Fruit fly (Drosophila melanogaster) S2 (cell line): ENCODE results near the gene CG7329.

Experiments
- CG8478 ChIP-seq: fragments of >200 bp; optimal IDR thresholded peaks from 2 replicates; lab custom pipeline; 2018
- CTCF ChIP-seq, 2 experiments: fragments of >200 bp; optimal IDR thresholded peaks; 2 replicates each; lab custom pipeline; 2018

Gene CG7329

dm6 chr2L:10638371-10638770 is at the start of gene CG7329:
TSS of gene CG7329 (minus strand) at chr2L:10638471.
- TF ChIP-seq CG8478 (lab: Kevin White, UChicago) (no peak), CTCF (optimal IDR thresholded peaks at IDR 0.05; lab: Kevin White, UChicago) (no peak)

- TF ChIP-seq CTCF (optimal IDR thresholded peaks at IDR 0.05; lab: Kevin White, UChicago) (no peak), CG8478 (lab: Kevin White, UChicago) (no peak)
Observed at dm6 chr2L:10687794-10688185, 49.5 kb upstream of the CG7329 start.

dm6 chr2L:10687009-10687793 is 48.9 kb upstream of the CG7329 start, which contains the start of gene CG7296:
TSS of gene CG7296 (minus strand) at chr2L:10687066.
- TF ChIP-seq CTCF (optimal IDR thresholded peaks at IDR 0.05; lab: Kevin White, UChicago): no peak
- no peak for TF ChIP-seq CG8478 (lab: Kevin White, UChicago)

dm6 chr2L:10685666-10686065 is 47.4 kb upstream of the CG7329 start:
- TF ChIP-seq CTCF (optimal IDR thresholded peaks at IDR 0.05; lab: Kevin White, UChicago) (no peak), CG8478 (lab: Kevin White, UChicago) (no peak)

- TF ChIP-seq CG8478 (lab: Kevin White, UChicago) (no peak), CTCF (optimal IDR thresholded peaks at IDR 0.05; lab: Kevin White, UChicago) (no peak)
Observed at dm6 chr2L:10684309-10684708, 46.0 kb upstream of the CG7329 start, which contains the start of gene CG7299. TSS of gene CG7299 (minus strand) at chr2L:10684409.

- TF ChIP-seq CG8478 (lab: Kevin White, UChicago): no peak
- no peak for TF ChIP-seq CTCF (optimal IDR thresholded peaks at IDR 0.05; lab: Kevin White, UChicago)
Observed at dm6 chr2L:10682912-10683311, 44.6 kb upstream of the CG7329 start.

dm6 chr2L:10682197-10682596 is 43.9 kb upstream of the CG7329 start:
- TF ChIP-seq CTCF (optimal IDR thresholded peaks at IDR 0.05; lab: Kevin White, UChicago) (no peak), CG8478 (lab: Kevin White, UChicago) (no peak)

dm6 chr2L:10681602-10682001 is 43.3 kb upstream of the CG7329 start, which contains the start of gene CG17107:
TSS of gene CG17107 (plus strand) at chr2L:10681902.
- TF ChIP-seq CTCF (optimal IDR thresholded peaks at IDR 0.05; lab: Kevin White, UChicago) (no peak), CG8478 (lab: Kevin White, UChicago) (no peak)

- TF ChIP-seq CTCF (optimal IDR thresholded peaks at IDR 0.05; lab: Kevin White, UChicago) (no peak), CG8478 (lab: Kevin White, UChicago) (no peak)
Observed at dm6 chr2L:10680584-10681080, 42.4 kb upstream of the CG7329 start, which contains the start of gene CG17105. TSS of gene CG17105 (plus strand) at chr2L:10681030.

dm6 chr2L:10679568-10679967 is 41.3 kb upstream of the CG7329 start:
- no peak for TF ChIP-seq CTCF (optimal IDR thresholded peaks at IDR 0.05; lab: Kevin White, UChicago)
- TF ChIP-seq CG8478 (lab: Kevin White, UChicago): no peak

- TF ChIP-seq CG8478 (lab: Kevin White, UChicago): no peak
- no peak for TF ChIP-seq CTCF (optimal IDR thresholded peaks at IDR 0.05; lab: Kevin White, UChicago)
Observed at dm6 chr2L:10677715-10678088, 39.4 kb upstream of the CG7329 start.

dm6 chr2L:10676933-10677714 is 38.9 kb upstream of the CG7329 start, which contains the start of gene CG17104:
TSS of gene CG17104 (plus strand) at chr2L:10677198.
- TF ChIP-seq CG8478 (lab: Kevin White, UChicago): no peak
- no peak for TF ChIP-seq CTCF (optimal IDR thresholded peaks at IDR 0.05; lab: Kevin White, UChicago)

- TF ChIP-seq CG8478 (lab: Kevin White, UChicago): no peak
- no peak for TF ChIP-seq CTCF (optimal IDR thresholded peaks at IDR 0.05; lab: Kevin White, UChicago)
Observed at dm6 chr2L:10672989-10673388, 34.7 kb upstream of the CG7329 start.

dm6 chr2L:10671530-10671929 is 33.3 kb upstream of the CG7329 start:
- no peak for TF ChIP-seq CTCF (optimal IDR thresholded peaks at IDR 0.05; lab: Kevin White, UChicago)
- TF ChIP-seq CG8478 (lab: Kevin White, UChicago): no peak

- TF ChIP-seq CG8478 (lab: Kevin White, UChicago) (no peak), CTCF (optimal IDR thresholded peaks at IDR 0.05; lab: Kevin White, UChicago) (no peak)
Observed at dm6 chr2L:10665603-10666002, 27.3 kb upstream of the CG7329 start.
